Worm (Caenorhabditis elegans): Measurements from ENCODE around the gene daz-1.

daz-1 gene

ce11 chrII:5429522-5430257 lies 26.4 kb upstream of the daz-1 start, which contains the start of the genes F07F6.4 and F07F6.2 (continued):
- TF ChIP-seq unc-42 (tag; optimal IDR thresholded peaks at IDR 0.05) (peak; percentile 35), hlh-8 (tag; optimal IDR thresholded peaks at IDR 0.05) (no peak), ref-2 (tag; optimal IDR thresholded peaks at IDR 0.05) (no peak)

ce11 chrII:5433069-5433468 lies 23.0 kb upstream of the daz-1 start, which contains the start of gene srx-114:
Gene srx-114 (minus strand): TSS chrII:5433169.
- TF ChIP-seq hlh-8 (tag; optimal IDR thresholded peaks at IDR 0.05) (no peak), sdc-2 (tag; optimal IDR thresholded peaks at IDR 0.05) (no peak), nhr-11 (tag; optimal IDR thresholded peaks at IDR 0.05) (no peak), ztf-16 (tag; optimal IDR thresholded peaks at IDR 0.05) (no peak), ceh-6 (GFP tag; optimal IDR thresholded peaks at IDR 0.05) (no peak), Y22D7AL.16 (tag; optimal IDR thresholded peaks at IDR 0.05) (no peak), nhr-232 (tag; optimal IDR thresholded peaks at IDR 0.05) (no peak), sox-4 (tag; optimal IDR thresholded peaks at IDR 0.05) (no peak), ref-2 (tag; optimal IDR thresholded peaks at IDR 0.05) (no peak), pqm-1 (tag; optimal IDR thresholded peaks at IDR 0.05) (no peak), pros-1 (tag; optimal IDR thresholded peaks at IDR 0.05) (no peak)

- TF ChIP-seq ceh-9 (tag; optimal IDR thresholded peaks at IDR 0.05) (no peak), pag-3 (tag; optimal IDR thresholded peaks at IDR 0.05; ENCODE audit: borderline replicate concordance) (no peak), dve-1 (tag; optimal IDR thresholded peaks at IDR 0.05) (no peak), ref-2 (tag; optimal IDR thresholded peaks at IDR 0.05) (no peak), ceh-2 (tag; optimal IDR thresholded peaks at IDR 0.05) (no peak), elt-2 (tag; optimal IDR thresholded peaks at IDR 0.05) (no peak), che-1 (tag; optimal IDR thresholded peaks at IDR 0.05) (no peak), syd-9 (tag; optimal IDR thresholded peaks at IDR 0.05) (no peak), rnt-1 (tag; optimal IDR thresholded peaks at IDR 0.05) (no peak), fax-1 (tag; optimal IDR thresholded peaks at IDR 0.05) (no peak), tbx-2 (tag; optimal IDR thresholded peaks at IDR 0.05) (no peak), F13H6.1 (tag; optimal IDR thresholded peaks at IDR 0.05) (no peak), lim-6 (tag; optimal IDR thresholded peaks at IDR 0.05) (no peak)
These were observed 19.3 kb upstream of the daz-1 start, which contains the start of gene dct-5 for ce11 chrII:5436833-5437232. Gene dct-5 (minus strand): TSS chrII:5436933.

ce11 chrII:5437586-5437985 lies 18.5 kb upstream of the daz-1 start, which contains the start of gene F07F6.1:
Gene F07F6.1 (plus strand): TSS chrII:5437886.
- no peak for TF ChIP-seq eyg-1 (tag; optimal IDR thresholded peaks at IDR 0.05)
- no peak for TF ChIP-seq ceh-34 (tag; optimal IDR thresholded peaks at IDR 0.05)
- no peak for TF ChIP-seq ceh-18 (tag; optimal IDR thresholded peaks at IDR 0.05)
- no peak for TF ChIP-seq odd-2 (tag; optimal IDR thresholded peaks at IDR 0.05)
- TF ChIP-seq mec-3 (tag; optimal IDR thresholded peaks at IDR 0.05; ENCODE audit: borderline replicate concordance), result no peak
- TF ChIP-seq sox-4 (tag; optimal IDR thresholded peaks at IDR 0.05), result no peak
- TF ChIP-seq pax-1 (tag; optimal IDR thresholded peaks at IDR 0.05), result no peak
- TF ChIP-seq lin-11 (tag; optimal IDR thresholded peaks at IDR 0.05), result no peak
- TF ChIP-seq ref-2 (tag; optimal IDR thresholded peaks at IDR 0.05), result no peak
- no peak for TF ChIP-seq tbx-2 (tag; optimal IDR thresholded peaks at IDR 0.05)
- TF ChIP-seq F13H6.1 (tag; optimal IDR thresholded peaks at IDR 0.05), result no peak
- no peak for TF ChIP-seq fkh-6 (tag; optimal IDR thresholded peaks at IDR 0.05)
- no peak for TF ChIP-seq lim-6 (tag; optimal IDR thresholded peaks at IDR 0.05)
- TF ChIP-seq ceh-48 (tag; optimal IDR thresholded peaks at IDR 0.05), result no peak
- TF ChIP-seq fax-1 (tag; optimal IDR thresholded peaks at IDR 0.05), result no peak
- TF ChIP-seq nfya-1 (tag; optimal IDR thresholded peaks at IDR 0.05), result no peak

ce11 chrII:5446506-5446905 lies 9.6 kb upstream of the daz-1 start, which contains the start of gene nmr-1:
Gene nmr-1 (minus strand): TSS chrII:5446606.
- TF ChIP-seq che-1 (tag; optimal IDR thresholded peaks at IDR 0.05) (no peak), syd-9 (tag; optimal IDR thresholded peaks at IDR 0.05) (no peak), ceh-30 (tag; optimal IDR thresholded peaks at IDR 0.05) (no peak), ceh-34 (tag; optimal IDR thresholded peaks at IDR 0.05) (no peak), ztf-16 (tag; optimal IDR thresholded peaks at IDR 0.05) (no peak)
